Fruit fly (Drosophila melanogaster): Measurements from ENCODE around the gene CG10680.

Gene CG10680

DNA sequence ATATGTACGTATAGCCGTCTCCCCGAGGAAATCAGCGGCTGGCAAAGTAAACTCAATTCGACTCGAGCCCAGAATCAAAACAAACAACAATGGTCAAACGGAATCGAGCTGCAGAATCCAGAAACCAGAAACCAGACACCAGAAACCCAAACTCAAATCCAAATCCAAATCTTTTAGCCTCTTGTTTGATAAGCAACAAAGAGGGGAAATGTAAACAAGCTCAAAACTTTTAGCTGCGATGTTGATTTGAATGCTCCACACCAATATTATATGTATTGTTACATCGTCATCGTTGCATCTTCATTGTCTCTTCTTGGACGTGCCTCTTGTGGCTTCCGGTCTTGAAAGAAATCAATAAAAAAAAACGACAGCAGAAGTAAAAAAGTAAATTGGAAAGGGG lies 14.3 kb upstream of the CG10680 start (continued):
- no peak for TF ChIP-seq tll (GFP tag; optimal IDR thresholded peaks at IDR 0.05)
- TF ChIP-seq Bgb (GFP tag; IDR thresholded peaks at IDR 0.05; ENCODE audit: partially characterized antibody) = no peak
- no peak for TF ChIP-seq kay (GFP tag; optimal IDR thresholded peaks at IDR 0.05)
- no peak for TF ChIP-seq CG15269 (tag; optimal IDR thresholded peaks at IDR 0.05)
- no peak for TF ChIP-seq zen2 (GFP tag; IDR thresholded peaks at IDR 0.05; ENCODE audit: partially characterized antibody)
- no peak for TF ChIP-seq CG18011 (GFP tag; optimal IDR thresholded peaks at IDR 0.05)
- TF ChIP-seq usp (GFP tag; optimal IDR thresholded peaks at IDR 0.05) = no peak
- no peak for TF ChIP-seq mam (GFP tag; optimal IDR thresholded peaks at IDR 0.05)
- TF ChIP-seq fd102C (GFP tag; optimal IDR thresholded peaks at IDR 0.05) = no peak
- peak; percentile 3 for TF ChIP-seq Mes4 (GFP tag; optimal IDR thresholded peaks at IDR 0.05)
- no peak for TF ChIP-seq Antp (GFP tag; optimal IDR thresholded peaks at IDR 0.05)
- TF ChIP-seq az2 (GFP tag; optimal IDR thresholded peaks at IDR 0.05) = no peak
- no peak for TF ChIP-seq CG9437 (GFP tag; optimal IDR thresholded peaks at IDR 0.05)
- no peak for TF ChIP-seq CkIIα-i1 (GFP tag; IDR thresholded peaks at IDR 0.05)
- no peak for TF ChIP-seq CG6813 (GFP tag; optimal IDR thresholded peaks at IDR 0.05)
- TF ChIP-seq CG4820 (GFP tag; optimal IDR thresholded peaks at IDR 0.05) = no peak
- no peak for TF ChIP-seq HLH54F (GFP tag; optimal IDR thresholded peaks at IDR 0.05)
- no peak for TF ChIP-seq z (GFP tag; IDR thresholded peaks at IDR 0.05)
- peak in 1 of 2 experiments; percentile 28 for TF ChIP-seq Pdp1 (GFP tag; optimal IDR thresholded peaks at IDR 0.05)
- 0 out of 2 replicates have a peak, but pooled peaks have one; percentile 5 for TF ChIP-seq onecut (GFP tag; IDR thresholded peaks at IDR 0.05)
- TF ChIP-seq CG10209 (GFP tag; optimal IDR thresholded peaks at IDR 0.05) = peak; percentile 25
- peak; percentile 38 for TF ChIP-seq kni (GFP tag; optimal IDR thresholded peaks at IDR 0.05)
- TF ChIP-seq grn (GFP tag; optimal IDR thresholded peaks at IDR 0.05) = peak; percentile 51
- no peak for TF ChIP-seq sug (tag; optimal IDR thresholded peaks at IDR 0.05)
- TF ChIP-seq Nf-YC (tag; optimal IDR thresholded peaks at IDR 0.05) = no peak
- TF ChIP-seq CG3065 (GFP tag; optimal IDR thresholded peaks at IDR 0.05) = no peak
- TF ChIP-seq CG1792 (GFP tag; optimal IDR thresholded peaks at IDR 0.05) = peak; percentile 15
- peak; percentile 31 for TF ChIP-seq CG9727 (GFP tag; optimal IDR thresholded peaks at IDR 0.05)
- TF ChIP-seq CG3838 (GFP tag; optimal IDR thresholded peaks at IDR 0.05) = no peak
- no peak for TF ChIP-seq jing (GFP tag; optimal IDR thresholded peaks at IDR 0.05)
- TF ChIP-seq NK7.1 (GFP tag; optimal IDR thresholded peaks at IDR 0.05) = no peak
- TF ChIP-seq Asciz (GFP tag; optimal IDR thresholded peaks at IDR 0.05) = no peak
- TF ChIP-seq lab (GFP tag; optimal IDR thresholded peaks at IDR 0.05) = no peak
- TF ChIP-seq CG16815 (GFP tag; optimal IDR thresholded peaks at IDR 0.05) = no peak
- TF ChIP-seq HmgD (GFP tag; optimal IDR thresholded peaks at IDR 0.05) = no peak
- peak; percentile 15 for TF ChIP-seq Sox102F (GFP tag; optimal IDR thresholded peaks at IDR 0.05)
- no peak for TF ChIP-seq lilli (GFP tag; optimal IDR thresholded peaks at IDR 0.05)
- TF ChIP-seq ara (GFP tag; IDR thresholded peaks at IDR 0.05) = no peak
- no peak for TF ChIP-seq D19A (tag; optimal IDR thresholded peaks at IDR 0.05)
- TF ChIP-seq zfh2 (GFP tag; optimal IDR thresholded peaks at IDR 0.05) = no peak
- no peak for TF ChIP-seq nau (GFP tag; optimal IDR thresholded peaks at IDR 0.05)
- peak; percentile 2 for TF ChIP-seq Blimp-1 (GFP tag; optimal IDR thresholded peaks at IDR 0.05)
- no peak for TF ChIP-seq Gsc (GFP tag; IDR thresholded peaks at IDR 0.05)
- TF ChIP-seq sens (GFP tag) = peak; percentile 87
- no peak for TF ChIP-seq stc (GFP tag; IDR thresholded peaks at IDR 0.05)
- TF ChIP-seq phol (tag; optimal IDR thresholded peaks at IDR 0.05) = no peak
- TF ChIP-seq CG16779 (GFP tag; IDR thresholded peaks at IDR 0.05) = no peak
- TF ChIP-seq pfk (GFP tag; optimal IDR thresholded peaks at IDR 0.05) = no peak
- no peak for TF ChIP-seq ash1 (GFP tag; optimal IDR thresholded peaks at IDR 0.05)
- TF ChIP-seq pho (GFP tag; optimal IDR thresholded peaks at IDR 0.05) = no peak
- TF ChIP-seq CG14965 (GFP tag; optimal IDR thresholded peaks at IDR 0.05; ENCODE audit: borderline replicate concordance) = peak; percentile 10

Data from whole organism, embryonic.